Fruit fly (Drosophila melanogaster) whole organism, pupa: ENCODE measurements around the gene Stim.

Source experiments
- CG17806 ChIP-seq: fragments of 200-800 bp; sonication (Bioruptor generic); optimal IDR thresholded peaks from 2 replicates; lab custom pipeline; 2018; ENCODE audit warnings: missing biosample characterization, mild to moderate bottlenecking, missing genetic modification characterization, moderate library complexity
- CG32121 ChIP-seq: fragments of 200-800 bp; sonication (Bioruptor generic); IDR thresholded peaks from 2 replicates; pipeline ENCODE4 v1.3.6; 2022; ENCODE audit warnings: missing biosample characterization, missing genetic modification characterization
- CG34367 ChIP-seq: fragments of 200-800 bp; sonication (Bioruptor generic); optimal IDR thresholded peaks from 2 replicates; lab custom pipeline; 2018; ENCODE audit warnings: missing biosample characterization, mild to moderate bottlenecking, missing genetic modification characterization
- CG4496 ChIP-seq: fragments of 200-800 bp; sonication (Bioruptor generic); IDR thresholded peaks from 3 replicates; pipeline ENCODE4 v1.3.6; 2022; ENCODE audit warnings: missing biosample characterization, missing genetic modification characterization
- CG9948 ChIP-seq: fragments of 200-800 bp; sonication (Bioruptor generic); optimal IDR thresholded peaks from 2 replicates; lab custom pipeline; 2018; ENCODE audit warnings: missing biosample characterization, mild to moderate bottlenecking, missing genetic modification characterization, moderate library complexity
- Pif1A ChIP-seq: fragments of 200-800 bp; sonication (Bioruptor generic); optimal IDR thresholded peaks from 3 replicates; lab custom pipeline; 2016; ENCODE audit warnings: missing biosample characterization, missing genetic modification characterization
- Pif1B ChIP-seq: fragments of 200-800 bp; sonication (Bioruptor generic); optimal IDR thresholded peaks from 3 replicates; lab custom pipeline; 2016; ENCODE audit warnings: missing biosample characterization, missing genetic modification characterization
- Snoo ChIP-seq: fragments of 200-800 bp; sonication (Bioruptor generic); optimal IDR thresholded peaks from 3 replicates; lab custom pipeline; 2017; ENCODE audit warnings: missing biosample characterization, mild to moderate bottlenecking, missing genetic modification characterization, inconsistent platforms
- fd96Ca ChIP-seq: fragments of 200-800 bp; sonication (Bioruptor generic); IDR thresholded peaks from 3 replicates; pipeline ENCODE4 v1.3.6; 2022; ENCODE audit warnings: missing biosample characterization, missing genetic modification characterization
- gl ChIP-seq: fragments of 200-800 bp; sonication (Bioruptor generic); optimal IDR thresholded peaks from 2 replicates; lab custom pipeline; 2018; ENCODE audit warnings: missing biosample characterization, mild to moderate bottlenecking, missing genetic modification characterization

dm6 chrX:15969577-15969976, 29.3 kb upstream of the Stim start:
- TF ChIP-seq Pif1B (GFP tag; lab: Kevin White, UChicago) (no peak), CG34367 (tag; lab: Kevin White, UChicago) (no peak), CG32121 (GFP tag; lab: Robert Waterston, UW) (no peak), CG4496 (no peak), fd96Ca (GFP tag; lab: Robert Waterston, UW) (no peak), gl (no peak), CG9948 (no peak), Snoo (tag; lab: Kevin White, UChicago) (no peak), CG17806 (tag; lab: Kevin White, UChicago) (no peak), Pif1A (GFP tag; lab: Kevin White, UChicago) (no peak)
